Fruit fly (Drosophila melanogaster): ENCODE results near the gene Uch.

Gene Uch

DNA sequence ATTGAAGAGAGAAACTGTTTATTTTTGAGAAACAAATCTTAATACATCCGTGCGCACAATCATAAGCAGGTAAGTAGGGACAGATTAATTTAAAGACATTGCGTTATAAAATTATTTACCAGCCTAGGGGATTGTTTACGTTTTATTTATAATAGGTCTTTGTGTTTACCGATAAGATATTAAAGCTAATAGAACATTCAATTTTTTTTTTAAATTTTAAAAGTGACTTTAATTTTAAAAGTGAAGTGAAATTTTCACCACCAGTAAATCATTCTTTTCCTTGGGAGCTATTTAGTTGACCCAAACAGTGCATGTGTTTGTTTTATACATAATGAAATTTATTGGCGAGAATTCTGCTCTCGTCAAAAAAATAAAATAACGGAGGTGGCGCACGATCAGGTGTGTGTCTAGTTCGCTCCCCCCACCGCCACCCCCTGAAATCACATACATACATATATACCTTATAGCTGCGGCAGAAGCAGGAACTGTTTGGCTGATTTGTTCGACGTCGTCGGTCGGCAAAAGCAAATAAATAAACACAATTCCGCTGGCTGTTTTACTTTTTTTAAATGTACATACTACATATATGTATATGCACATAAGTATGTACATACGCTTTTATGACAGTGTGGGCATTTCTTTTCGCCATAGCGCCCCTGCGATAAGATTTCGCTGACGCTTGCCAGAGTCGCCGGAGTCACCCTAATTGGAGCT is 37.9 kb downstream of the Uch start (continued):
- TF ChIP-seq CG15479 (GFP tag; optimal IDR thresholded peaks at IDR 0.05) (no peak), crp (GFP tag; optimal IDR thresholded peaks at IDR 0.05) (no peak), psq (GFP tag; optimal IDR thresholded peaks at IDR 0.05) (no peak), CG11560 (tag; IDR thresholded peaks at IDR 0.05) (0 out of 3 replicates have a peak, but pooled peaks have one; percentile 13), tap (tag; optimal IDR thresholded peaks at IDR 0.05) (peak; percentile 15), odd (GFP tag; optimal IDR thresholded peaks at IDR 0.05) (peak; percentile 49), sd (tag; optimal IDR thresholded peaks at IDR 0.05) (no peak), CG6175 (GFP tag; IDR thresholded peaks at IDR 0.05) (0 out of 3 replicates have a peak, but pooled peaks have one; percentile 48), zf30C (GFP tag; optimal IDR thresholded peaks at IDR 0.05) (no peak), GATAe (GFP tag; conservative IDR thresholded peaks at IDR 0.05) (no peak), pita (GFP tag; optimal IDR thresholded peaks at IDR 0.05) (no peak), Hr78 (GFP tag; optimal IDR thresholded peaks at IDR 0.05) (no peak), CG1233 (GFP tag; optimal IDR thresholded peaks at IDR 0.05) (no peak), CG18476 (GFP tag; optimal IDR thresholded peaks at IDR 0.05) (peak; percentile 6), CG7839 (tag; optimal IDR thresholded peaks at IDR 0.05) (peak; percentile 76), ato (GFP tag; IDR thresholded peaks at IDR 0.05; ENCODE audit: partially characterized antibody) (no peak), Neu2 (GFP tag; optimal IDR thresholded peaks at IDR 0.05; ENCODE audit: borderline replicate concordance) (no peak), Taf1 (GFP tag; IDR thresholded peaks at IDR 0.05) (peak; percentile 20; the same call in 1 of the 2 replicates), CG17912 (GFP tag; optimal IDR thresholded peaks at IDR 0.05) (no peak), CG6272 (GFP tag; IDR thresholded peaks at IDR 0.05) (peak; percentile 41; the same call in 1 of the 2 replicates), dysf (GFP tag; IDR thresholded peaks at IDR 0.05) (peak; percentile 64; the same call in 1 of the 3 replicates), CG10543 (GFP tag; optimal IDR thresholded peaks at IDR 0.05) (peak; percentile 72), unpg (GFP tag; optimal IDR thresholded peaks at IDR 0.05) (peak; percentile 57), fd96Cb (tag; optimal IDR thresholded peaks at IDR 0.05) (peak; percentile 19), CG31224 (GFP tag; IDR thresholded peaks at IDR 0.05) (peak; percentile 50), Drgx (GFP tag; IDR thresholded peaks at IDR 0.05) (peak; percentile 52; the same call in 1 of the 2 replicates), shn (GFP tag; optimal IDR thresholded peaks at IDR 0.05) (no peak), CG12155 (GFP tag; optimal IDR thresholded peaks at IDR 0.05) (peak; percentile 45), chif (GFP tag; optimal IDR thresholded peaks at IDR 0.05) (no peak), Doc2 (GFP tag; IDR thresholded peaks at IDR 0.05) (no peak), Xrp1 (GFP tag; IDR thresholded peaks at IDR 0.05) (peak; percentile 25; the same call in 1 of the 2 replicates), gem (tag; optimal IDR thresholded peaks at IDR 0.05) (peak; percentile 79), fru (optimal IDR thresholded peaks at IDR 0.05) (no peak), CG8290 (GFP tag; optimal IDR thresholded peaks at IDR 0.05) (no peak), CG8290 (tag; optimal IDR thresholded peaks at IDR 0.05) (peak in 1 of 2 experiments; percentile 18), CG18619 (GFP tag; optimal IDR thresholded peaks at IDR 0.05) (peak; percentile 53), CTCF (GFP tag; optimal IDR thresholded peaks at IDR 0.05) (no peak), tio (GFP tag; optimal IDR thresholded peaks at IDR 0.05) (peak; percentile 50), CG8765 (GFP tag; IDR thresholded peaks at IDR 0.05) (no peak), pum (GFP tag; optimal IDR thresholded peaks at IDR 0.05) (no peak), HLH54F (GFP tag; optimal IDR thresholded peaks at IDR 0.05) (no peak), CG2120 (GFP tag; optimal IDR thresholded peaks at IDR 0.05) (peak; percentile 79), cwo (GFP tag; optimal IDR thresholded peaks at IDR 0.05) (peak; percentile 68), bbx (GFP tag; IDR thresholded peaks at IDR 0.05; ENCODE audit: partially characterized antibody) (no peak), Vsx1 (GFP tag; optimal IDR thresholded peaks at IDR 0.05) (no peak), Deaf1 (tag; optimal IDR thresholded peaks at IDR 0.05) (peak; percentile 22), sqz (GFP tag; optimal IDR thresholded peaks at IDR 0.05) (peak; percentile 27), klu (GFP tag; IDR thresholded peaks at IDR 0.05) (no peak), CG13296 (GFP tag; optimal IDR thresholded peaks at IDR 0.05) (peak; percentile 68), CG7786 (GFP tag; optimal IDR thresholded peaks at IDR 0.05) (peak; percentile 13)
